Worm (Caenorhabditis elegans): ENCODE data around the gene B0238.9.
A peak's percentile ranks its signal among the peaks of the same experiment; 100 is the strongest.

ce11 chrV:5273241-5273640 is 4.7 kb downstream of the B0238.9 start:
- TF ChIP-seq nhr-90 (tag; optimal IDR thresholded peaks at IDR 0.05) (no peak), madf-6 (GFP tag; IDR thresholded peaks at IDR 0.05) (no peak), F57C9.4 (tag; optimal IDR thresholded peaks at IDR 0.05) (no peak), ceh-79 (tag; optimal IDR thresholded peaks at IDR 0.05) (no peak), nhr-80 (tag; optimal IDR thresholded peaks at IDR 0.05) (peak; percentile 24), bed-1 (GFP tag; IDR thresholded peaks at IDR 0.05) (no peak), him-1 (tag; optimal IDR thresholded peaks at IDR 0.05) (no peak)
